Worm (Caenorhabditis elegans): ENCODE data around the gene B0524.5.

DNA sequence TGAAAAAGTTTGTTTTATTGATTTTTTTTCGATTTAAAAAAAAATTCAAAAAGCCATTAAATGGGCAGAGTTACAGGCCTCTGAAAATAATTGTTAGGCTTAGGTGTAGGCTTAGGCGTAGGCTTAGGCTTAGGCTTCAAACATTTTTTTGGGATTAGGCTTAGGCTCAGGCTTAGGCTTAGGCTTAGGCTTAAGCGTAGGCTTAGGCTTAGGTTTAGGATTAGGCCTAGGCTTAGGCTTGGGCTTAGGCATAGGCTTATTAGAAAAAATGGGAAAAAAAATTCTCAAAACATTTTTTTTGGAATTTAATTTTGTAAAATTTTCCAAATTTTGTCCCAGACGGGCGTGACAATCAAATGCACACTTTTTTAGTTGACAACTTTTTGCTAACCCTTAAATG lies 37.5 kb downstream of the B0524.5 start:
- TF ChIP-seq lsy-2 (tag; optimal IDR thresholded peaks at IDR 0.05) (no peak), alr-1 (tag; optimal IDR thresholded peaks at IDR 0.05; ENCODE audit: borderline replicate concordance) (no peak), unc-86 (tag; optimal IDR thresholded peaks at IDR 0.05) (no peak), unc-130 (tag; optimal IDR thresholded peaks at IDR 0.05) (no peak)
